Worm (Caenorhabditis elegans): Measurements from ENCODE around the gene nlp-43.

ce11 chrIII:5061798-5062197 is 19.6 kb downstream of the nlp-43 start, which contains the start of gene C45G9.10:
- no peak for TF ChIP-seq med-1 (GFP tag; optimal IDR thresholded peaks at IDR 0.05; ENCODE audit: insufficient read depth)
- no peak for TF ChIP-seq ztf-29 (GFP tag; IDR thresholded peaks at IDR 0.05)
- TF ChIP-seq tab-1 (GFP tag; IDR thresholded peaks at IDR 0.05): no peak
- TF ChIP-seq flt-1 (GFP tag; IDR thresholded peaks at IDR 0.05): no peak
